Fruit fly (Drosophila melanogaster) whole organism, embryonic: Measurements from ENCODE around the gene Asator.

Experiments used
- CG10462 ChIP-seq: fragments of 200-800 bp; sonication (Bioruptor generic); optimal IDR thresholded peaks from 2 replicates; lab custom pipeline; 2016; ENCODE audit warnings: missing biosample characterization, missing genetic modification characterization
- CG11560 ChIP-seq: fragments of 200-800 bp; sonication (Bioruptor generic); IDR thresholded peaks from 3 replicates; pipeline ENCODE4 v1.3.6; 2022; ENCODE audit warnings: missing biosample characterization, missing genetic modification characterization
- CG12236 ChIP-seq: fragments of 200-800 bp; sonication (Bioruptor generic); optimal IDR thresholded peaks from 2 replicates; lab custom pipeline; 2016; ENCODE audit warnings: missing biosample characterization, missing genetic modification characterization
- CG12659 ChIP-seq: fragments of 200-800 bp; sonication (Bioruptor generic); optimal IDR thresholded peaks from 3 replicates; lab custom pipeline; 2017; ENCODE audit warnings: mild to moderate bottlenecking, missing biosample characterization, missing genetic modification reagents, missing genetic modification characterization
- CG12942 ChIP-seq: fragments of 200-800 bp; sonication (Bioruptor generic); optimal IDR thresholded peaks from 3 replicates; lab custom pipeline; 2016; ENCODE audit warnings: missing biosample characterization, missing genetic modification characterization
- CG13624 ChIP-seq: fragments of 200-800 bp; sonication (Bioruptor generic); optimal IDR thresholded peaks from 2 replicates; lab custom pipeline; 2016; ENCODE audit warnings: missing biosample characterization, missing genetic modification characterization
- CG1602 ChIP-seq: fragments of 200-800 bp; sonication (Bioruptor generic); optimal IDR thresholded peaks from 3 replicates; lab custom pipeline; 2016; ENCODE audit warnings: missing biosample characterization, missing genetic modification characterization
- CG2199 ChIP-seq: fragments of 200-800 bp; sonication (Bioruptor generic); IDR thresholded peaks from 3 replicates; pipeline ENCODE4 v1.3.6; 2022; ENCODE audit warnings: missing biosample characterization, missing genetic modification characterization
- CG2889 ChIP-seq: fragments of 200-800 bp; sonication (Bioruptor generic); IDR thresholded peaks from 3 replicates; pipeline ENCODE4 v1.3.6; 2022; ENCODE audit warnings: missing biosample characterization, missing genetic modification characterization
- CG6854 ChIP-seq: fragments of 200-800 bp; sonication (Bioruptor generic); optimal IDR thresholded peaks from 3 replicates; lab custom pipeline; 2017; ENCODE audit warnings: missing biosample characterization, mild to moderate bottlenecking, missing genetic modification characterization
- CG8388 ChIP-seq: fragments of 200-800 bp; sonication (Bioruptor generic); optimal IDR thresholded peaks from 2 replicates; lab custom pipeline; 2019; ENCODE audit warnings: missing biosample characterization, mild to moderate bottlenecking, missing genetic modification characterization, moderate library complexity
- Elba2 ChIP-seq: fragments of 200-800 bp; sonication (Bioruptor generic); optimal IDR thresholded peaks from 3 replicates; lab custom pipeline; 2016; ENCODE audit warnings: missing biosample characterization, missing genetic modification characterization
- Ets65A ChIP-seq: fragments of 200-800 bp; sonication (Bioruptor generic); peaks from one replicate; lab custom pipeline; 2016; ENCODE audit warnings: missing biosample characterization, missing genetic modification characterization
- Lpt ChIP-seq: fragments of >200 bp; optimal IDR thresholded peaks from 2 replicates; lab custom pipeline; 2018; ENCODE audit warnings: missing biosample characterization, missing genetic modification characterization
- Mrtf ChIP-seq: fragments of 200-800 bp; sonication (Bioruptor generic); IDR thresholded peaks from 3 replicates; pipeline ENCODE4 v1.3.6; 2022; ENCODE audit warnings: missing biosample characterization, missing genetic modification characterization
- Myb ChIP-seq: fragments of 200-800 bp; sonication (Bioruptor generic); optimal IDR thresholded peaks from 2 replicates; lab custom pipeline; 2016; ENCODE audit warnings: missing biosample characterization, missing genetic modification characterization
- Nf-YA ChIP-seq: fragments of 200-800 bp; sonication (Bioruptor generic); IDR thresholded peaks from 2 replicates; pipeline ENCODE4 v1.3.6; 2022; ENCODE audit warnings: missing biosample characterization, missing genetic modification characterization
- Nf-YB ChIP-seq: fragments of 200-800 bp; sonication (Bioruptor generic); optimal IDR thresholded peaks from 3 replicates; lab custom pipeline; 2019; ENCODE audit warnings: missing biosample characterization, mild to moderate bottlenecking, missing genetic modification characterization, moderate library complexity
- Nf-YC ChIP-seq: fragments of 200-800 bp; optimal IDR thresholded peaks from 3 replicates; lab custom pipeline; 2019; ENCODE audit warnings: missing biosample characterization, mild to moderate bottlenecking, missing genetic modification characterization, moderate library complexity
- cato ChIP-seq: fragments of 200-800 bp; sonication (Bioruptor generic); optimal IDR thresholded peaks from 2 replicates; lab custom pipeline; 2016; ENCODE audit warnings: missing biosample characterization, missing genetic modification characterization, borderline replicate concordance
- dimm ChIP-seq: fragments of 200-800 bp; sonication (Bioruptor generic); IDR thresholded peaks from 2 replicates; pipeline ENCODE4 v1.3.6; 2022; ENCODE audit warnings: missing biosample characterization, missing genetic modification characterization
- hth ChIP-seq: fragments of >200 bp; optimal IDR thresholded peaks from 2 replicates; lab custom pipeline; 2017; ENCODE audit warnings: inconsistent platforms
- sens ChIP-seq: fragments of 200-800 bp; sonication (Bioruptor generic); peaks from one replicate; lab custom pipeline; 2016; ENCODE audit warnings: missing biosample characterization, missing genetic modification characterization
- tap ChIP-seq: fragments of 200-800 bp; optimal IDR thresholded peaks from 3 replicates; lab custom pipeline; 2019; ENCODE audit warnings: missing biosample characterization, mild to moderate bottlenecking, missing genetic modification characterization, moderate library complexity

The Asator gene

DNA sequence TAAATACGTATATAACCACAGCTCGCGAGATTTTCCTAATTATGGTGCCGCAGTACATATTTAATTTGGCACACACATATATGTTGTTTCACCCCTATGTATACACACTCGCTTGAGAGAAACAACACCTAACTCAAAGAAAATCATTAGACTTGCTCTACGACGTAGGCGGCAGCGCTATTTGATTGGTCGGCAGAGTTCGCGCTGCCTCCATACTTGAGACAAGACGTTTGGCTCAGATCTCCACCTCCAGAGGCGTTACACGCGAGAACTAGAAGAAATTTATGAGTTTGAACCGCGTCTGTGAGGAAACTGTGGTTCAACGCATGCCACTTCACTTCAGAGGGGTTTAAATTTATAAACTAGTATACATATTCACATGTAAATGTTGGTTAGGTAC is 65.5 kb downstream of the Asator start (continued):
- TF ChIP-seq Myb (GFP tag; lab: Kevin White, UChicago) (no peak), CG10462 (no peak), Nf-YB (peak; percentile 96), CG6854 (GFP tag; lab: Kevin White, UChicago) (no peak)

DNA sequence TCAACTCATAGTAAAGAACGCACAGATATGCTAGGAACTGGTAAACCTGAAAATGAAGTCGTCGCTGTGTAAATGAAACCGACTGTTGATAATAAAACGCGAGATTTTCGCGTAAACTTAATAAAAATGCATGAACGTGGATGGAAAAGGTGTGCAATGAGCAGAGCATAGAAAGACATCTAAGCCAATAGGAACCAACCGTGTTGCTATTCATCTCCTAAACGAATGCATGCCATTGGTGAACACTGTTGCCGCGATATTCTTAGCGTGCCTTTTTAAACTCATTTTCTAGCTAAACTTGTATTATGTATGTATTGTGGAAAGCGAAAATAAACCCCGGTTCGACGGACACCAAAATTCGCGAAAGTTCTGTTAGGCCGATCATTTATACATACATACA is 67.0 kb downstream of the Asator start:
- TF ChIP-seq cato (GFP tag; lab: Kevin White, UChicago) (no peak), CG13624 (GFP tag; lab: Kevin White, UChicago) (no peak), hth (lab: Kevin White, UChicago) (no peak), CG12659 (GFP tag; lab: Kevin White, UChicago) (no peak), CG2199 (GFP tag; lab: Robert Waterston, UW) (0 out of 3 replicates have a peak, but pooled peaks have one; percentile 35), Nf-YB (peak; percentile 91), CG11560 (no peak), Ets65A (GFP tag; lab: Kevin White, UChicago) (peak; percentile 29), Nf-YC (tag; lab: Kevin White, UChicago) (peak; percentile 72), tap (tag; lab: Kevin White, UChicago) (no peak), sens (GFP tag; lab: Kevin White, UChicago) (peak; percentile 26), Elba2 (peak; percentile 16)
- TF ChIP-seq, all 482 proteins: peak for 6

DNA sequence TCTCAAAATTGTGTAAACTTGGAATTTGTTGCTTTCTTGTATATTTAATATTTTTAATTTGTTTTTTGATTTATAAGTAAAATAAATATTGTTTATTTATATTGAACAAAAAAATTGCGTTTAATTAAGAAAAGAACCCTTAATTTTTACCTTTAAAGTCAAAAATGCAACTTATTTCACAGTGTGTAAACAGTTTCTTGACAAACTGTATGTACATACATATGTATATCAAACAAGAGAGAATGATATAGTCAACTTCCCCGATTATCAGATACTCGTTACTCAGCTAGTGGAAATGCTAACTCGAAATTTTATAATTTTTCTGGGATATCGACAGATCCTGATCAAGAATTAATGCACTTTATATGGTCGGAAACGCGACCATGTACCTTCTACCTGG is 67.8 kb downstream of the Asator start:
- TF ChIP-seq Nf-YA (GFP tag; lab: Robert Waterston, UW) (no peak), Lpt (GFP tag; lab: Kevin White, UChicago) (no peak), CG8388 (GFP tag; lab: Kevin White, UChicago) (peak; percentile 68), dimm (no peak), CG1602 (GFP tag; lab: Kevin White, UChicago) (no peak), Mrtf (GFP tag; lab: Robert Waterston, UW) (no peak), CG12236 (no peak), CG2889 (GFP tag; lab: Robert Waterston, UW) (no peak), CG12942 (GFP tag; lab: Kevin White, UChicago) (no peak)
- TF ChIP-seq, all 482 proteins: peak for 1
